Worm (Caenorhabditis elegans) whole organism, L4 larva: ENCODE measurements around the gene C17H11.4.

ENCODE experiments used
- F37D6.2 ChIP-seq: sonication (generic microtip); optimal IDR thresholded peaks from 2 replicates; lab custom pipeline; 2016; ENCODE audit warnings: mild to moderate bottlenecking, missing genetic modification characterization, missing compliant biosample characterization
- ama-1 ChIP-seq: fragments of 150-350 bp; optimal IDR thresholded peaks from 2 replicates; lab custom pipeline; 2014; ENCODE audit warnings: inconsistent platforms, mixed read lengths
- arid-1 ChIP-seq: fragments of 200-800 bp; sonication (Bioruptor generic); conservative IDR thresholded peaks from 2 replicates; pipeline ENCODE4 v1.3.6; 2022; ENCODE audit warnings: missing genetic modification reagents, missing genetic modification characterization, missing compliant biosample characterization
- attf-4 ChIP-seq: sonication (generic microtip); optimal IDR thresholded peaks from 3 replicates; lab custom pipeline; 2017; ENCODE audit warnings: missing biosample characterization, missing genetic modification characterization
- ceh-20 ChIP-seq: fragments of 200-800 bp; sonication (Bioruptor generic); IDR thresholded peaks from 2 replicates; pipeline ENCODE4 v1.3.6; 2022; ENCODE audit warnings: missing genetic modification reagents, missing genetic modification characterization, missing compliant biosample characterization
- ceh-62 ChIP-seq: sonication (generic microtip); optimal IDR thresholded peaks from 2 replicates; lab custom pipeline; 2017; ENCODE audit warnings: missing biosample characterization, missing genetic modification characterization
- ces-1 ChIP-seq: fragments of 150-350 bp; sonication (generic microtip); optimal IDR thresholded peaks from 4 replicates; lab custom pipeline; 2014; ENCODE audit warnings: missing biosample characterization, missing genetic modification reagents, missing genetic modification characterization
- cey-2 ChIP-seq: sonication (generic microtip); optimal IDR thresholded peaks from 3 replicates; lab custom pipeline; 2017; ENCODE audit warnings: missing genetic modification characterization, mild to moderate bottlenecking, missing compliant biosample characterization, antibody characterized with exemption, borderline replicate concordance; ENCODE audit not compliant: insufficient read depth
- ctbp-1 ChIP-seq: fragments of 200-800 bp; sonication (Bioruptor generic); IDR thresholded peaks from 2 replicates; pipeline ENCODE4 v1.3.6; 2022; ENCODE audit warnings: missing genetic modification reagents, missing genetic modification characterization, missing compliant biosample characterization
- daf-19 ChIP-seq: fragments of 200-800 bp; sonication (Bioruptor generic); conservative IDR thresholded peaks from 2 replicates; pipeline ENCODE4 v1.3.6; 2022; ENCODE audit warnings: missing genetic modification characterization, missing compliant biosample characterization
- duxl-1 ChIP-seq: sonication (generic microtip); optimal IDR thresholded peaks from 2 replicates; lab custom pipeline; 2016; ENCODE audit warnings: mild to moderate bottlenecking, missing genetic modification characterization, moderate library complexity, missing compliant biosample characterization; ENCODE audit not compliant: poor library complexity
- egl-27 ChIP-seq: sonication (generic microtip); optimal IDR thresholded peaks from 3 replicates; lab custom pipeline; 2017; ENCODE audit warnings: missing biosample characterization, missing genetic modification reagents, missing genetic modification characterization
- egl-43 ChIP-seq: fragments of 200-800 bp; sonication (Bioruptor generic); IDR thresholded peaks from 2 replicates; pipeline ENCODE4 v1.3.6; 2022; ENCODE audit warnings: missing genetic modification reagents, missing genetic modification characterization, missing compliant biosample characterization
- gei-8 ChIP-seq: fragments of 200-800 bp; sonication (Bioruptor generic); optimal IDR thresholded peaks from 2 replicates; lab custom pipeline; 2018; ENCODE audit warnings: mild to moderate bottlenecking, missing genetic modification characterization, missing compliant biosample characterization
- hlh-11 ChIP-seq: fragments of 200-800 bp; sonication (Bioruptor generic); optimal IDR thresholded peaks from 2 replicates; lab custom pipeline; 2018; ENCODE audit warnings: mild to moderate bottlenecking, missing genetic modification characterization, missing compliant biosample characterization
- hlh-30 ChIP-seq: sonication (generic microtip); optimal IDR thresholded peaks from 2 replicates; lab custom pipeline; 2017; ENCODE audit warnings: antibody characterized with exemption, mild to moderate bottlenecking, missing genetic modification characterization, missing compliant biosample characterization; ENCODE audit not compliant: insufficient read depth
- hmg-1.1 ChIP-seq: fragments of 200-800 bp; sonication (Bioruptor generic); IDR thresholded peaks from 2 replicates; pipeline ENCODE4 v1.3.6; 2022; ENCODE audit warnings: missing genetic modification reagents, missing genetic modification characterization, missing compliant biosample characterization
- lin-13 ChIP-seq: fragments of 150-350 bp; optimal IDR thresholded peaks from 2 replicates; lab custom pipeline; 2014; ENCODE audit warnings: missing biosample characterization, missing genetic modification reagents, missing genetic modification characterization
- lir-3 ChIP-seq: sonication (generic microtip); optimal IDR thresholded peaks from 2 replicates; lab custom pipeline; 2016; ENCODE audit warnings: mild to moderate bottlenecking, missing genetic modification characterization, missing compliant biosample characterization
- lsy-2 ChIP-seq, 2 experiments: fragments of 150-350 bp in 1 of 2; sonication (generic microtip) in 1 of 2; optimal IDR thresholded peaks; 2 replicates each; lab custom pipeline; 2014 to 2017; ENCODE audit warnings: missing biosample characterization in 2 of 2, missing genetic modification characterization in 2 of 2
- madf-5 ChIP-seq, 2 experiments: fragments of 200-800 bp; sonication (Bioruptor generic); IDR thresholded peaks; 2 replicates each; pipeline ENCODE4 v1.3.6; 2022; ENCODE audit warnings: missing compliant biosample characterization in 2 of 2, missing genetic modification characterization in 2 of 2
- madf-9 ChIP-seq: fragments of 200-800 bp; sonication (Bioruptor generic); conservative IDR thresholded peaks from 2 replicates; pipeline ENCODE4 v1.3.6; 2022; ENCODE audit warnings: missing genetic modification reagents, missing genetic modification characterization, missing compliant biosample characterization
- mdl-1 ChIP-seq, 2 experiments: fragments of 150-350 bp in 1 of 2; sonication (generic microtip) in 1 of 2; optimal IDR thresholded peaks; 2 replicates each; lab custom pipeline; 2014 to 2017; ENCODE audit warnings: missing biosample characterization in 2 of 2, missing genetic modification characterization in 2 of 2
- mdt-29 ChIP-seq: fragments of 200-800 bp; sonication (Bioruptor generic); IDR thresholded peaks from 2 replicates; pipeline ENCODE4 v1.3.6; 2022; ENCODE audit warnings: missing genetic modification reagents, missing genetic modification characterization, missing compliant biosample characterization
- mes-2 ChIP-seq: sonication (generic microtip); optimal IDR thresholded peaks from 2 replicates; lab custom pipeline; 2016; ENCODE audit warnings: missing genotype, mild to moderate bottlenecking, missing genetic modification characterization, missing compliant biosample characterization; ENCODE audit not compliant: poor library complexity, severe bottlenecking
- mxl-2 ChIP-seq: fragments of 200-800 bp; sonication (Bioruptor generic); conservative IDR thresholded peaks from 2 replicates; pipeline ENCODE4 v1.3.6; 2022; ENCODE audit warnings: missing genetic modification reagents, missing genetic modification characterization, missing compliant biosample characterization
- mxl-3 ChIP-seq: fragments of 200-800 bp; sonication (Bioruptor generic); optimal IDR thresholded peaks from 2 replicates; lab custom pipeline; 2018; ENCODE audit warnings: mild to moderate bottlenecking, missing genetic modification characterization, missing compliant biosample characterization
- nhr-102 ChIP-seq: sonication (generic microtip); optimal IDR thresholded peaks from 2 replicates; lab custom pipeline; 2016; ENCODE audit warnings: mild to moderate bottlenecking, missing genetic modification characterization, moderate library complexity, missing compliant biosample characterization
- nhr-111 ChIP-seq: fragments of 200-800 bp; sonication (Bioruptor generic); optimal IDR thresholded peaks from 2 replicates; lab custom pipeline; 2018; ENCODE audit warnings: mild to moderate bottlenecking, missing genetic modification characterization, missing compliant biosample characterization
- nhr-237 ChIP-seq: sonication (generic microtip); optimal IDR thresholded peaks from 2 replicates; lab custom pipeline; 2017; ENCODE audit warnings: missing biosample characterization, missing genetic modification characterization
- nhr-25 ChIP-seq: sonication (generic microtip); optimal IDR thresholded peaks from 2 replicates; lab custom pipeline; 2017; ENCODE audit warnings: missing genetic modification characterization, mild to moderate bottlenecking, missing compliant biosample characterization, antibody characterized with exemption, moderate library complexity, borderline replicate concordance; ENCODE audit not compliant: insufficient read depth
- nhr-28 ChIP-seq: fragments of 150-350 bp; optimal IDR thresholded peaks from 2 replicates; lab custom pipeline; 2014; ENCODE audit warnings: missing biosample characterization, missing genetic modification characterization
- nhr-41 ChIP-seq: fragments of 200-800 bp; sonication (Bioruptor generic); IDR thresholded peaks from 2 replicates; pipeline ENCODE4 v1.3.6; 2022; ENCODE audit warnings: missing genetic modification reagents, missing genetic modification characterization, missing compliant biosample characterization
- rbr-2 ChIP-seq: sonication (generic microtip); optimal IDR thresholded peaks from 2 replicates; lab custom pipeline; 2016; ENCODE audit warnings: missing genotype, missing genetic modification characterization, missing compliant biosample characterization
- sdz-12 ChIP-seq: fragments of 200-800 bp; sonication (Bioruptor generic); optimal IDR thresholded peaks from 2 replicates; lab custom pipeline; 2018; ENCODE audit warnings: mild to moderate bottlenecking, missing genetic modification characterization, missing compliant biosample characterization
- snpc-1.2 ChIP-seq: fragments of 200-800 bp; sonication (Bioruptor generic); IDR thresholded peaks from 2 replicates; pipeline ENCODE4 v1.3.6; 2022; ENCODE audit warnings: missing genetic modification reagents, missing genetic modification characterization, missing compliant biosample characterization
- spr-3 ChIP-seq: fragments of 200-800 bp; sonication (Bioruptor generic); optimal IDR thresholded peaks from 2 replicates; lab custom pipeline; 2018; ENCODE audit warnings: mild to moderate bottlenecking, missing genetic modification characterization, missing compliant biosample characterization
- unc-130 ChIP-seq: sonication (generic microtip); optimal IDR thresholded peaks from 2 replicates; lab custom pipeline; 2016; ENCODE audit warnings: missing genetic modification reagents, missing genetic modification characterization, missing compliant biosample characterization
- unc-62 ChIP-seq, 3 experiments: fragments of 150-350 bp in 1 of 3; sonication (generic microtip); optimal IDR thresholded peaks in 2 of 3; peaks in 1 of 3; 1 replicate in 1 of 3; 2 replicates in 2 of 3; lab custom pipeline; 2014 to 2017; ENCODE audit warnings: missing biosample characterization in 3 of 3, missing genetic modification characterization in 3 of 3, missing genetic modification reagents in 3 of 3, missing genotype in 1 of 3
- zfp-2 ChIP-seq: sonication (generic microtip); optimal IDR thresholded peaks from 2 replicates; lab custom pipeline; 2016; ENCODE audit warnings: mild to moderate bottlenecking, missing genetic modification characterization, missing compliant biosample characterization
- zip-2 ChIP-seq: fragments of 150-350 bp; optimal IDR thresholded peaks from 2 replicates; lab custom pipeline; 2014; ENCODE audit warnings: missing biosample characterization, missing genetic modification characterization
- ztf-11 ChIP-seq: fragments of 150-350 bp; optimal IDR thresholded peaks from 2 replicates; lab custom pipeline; 2014; ENCODE audit warnings: missing biosample characterization, missing genetic modification characterization

Gene C17H11.4

ce11 chrX:8163555-8163954 lies 17.9 kb downstream of the C17H11.4 start (continued):
- TF ChIP-seq zfp-2 (no peak), nhr-111 (GFP tag; lab: Kevin White, UChicago) (no peak), nhr-28 (tag; lab: Kevin White, UChicago) (no peak), unc-62 (GFP tag; optimal IDR thresholded peaks at IDR 0.05 in 1 of 2; lab: Kevin White, UChicago) (no peak), unc-62 (tag; optimal IDR thresholded peaks at IDR 0.05; lab: Kevin White, UChicago) (no peak), cey-2 (tag; lab: Kevin White, UChicago) (no peak), ces-1 (GFP tag; lab: Kevin White, UChicago) (no peak), ceh-62 (no peak), madf-5 (GFP tag; IDR thresholded peaks at IDR 0.05; lab: Robert Waterston, UW) (0 out of 4 replicates have a peak, but pooled peaks of 1 of the 2 experiments have one; percentile 55), ztf-11 (tag; lab: Kevin White, UChicago) (no peak), mdl-1 (tag; optimal IDR thresholded peaks at IDR 0.05; lab: Kevin White, UChicago) (peak in 1 of 2 experiments; percentile 43), F37D6.2 (peak; percentile 91), nhr-25 (tag; lab: Kevin White, UChicago) (no peak), hlh-30 (tag; lab: Kevin White, UChicago) (peak; percentile 45), lir-3 (peak; percentile 4), nhr-237 (tag; lab: Kevin White, UChicago) (no peak), madf-9 (peak; percentile 46; the same call in 1 of the 2 replicates), zip-2 (no peak), nhr-102 (tag; lab: Kevin White, UChicago) (no peak), unc-130 (no peak), attf-4 (tag; lab: Kevin White, UChicago) (no peak), snpc-1.2 (GFP tag; lab: Robert Waterston, UW) (no peak), spr-3 (no peak), sdz-12 (GFP tag; lab: Kevin White, UChicago) (no peak), egl-27 (tag; lab: Kevin White, UChicago) (no peak), arid-1 (GFP tag; lab: Robert Waterston, UW) (no peak), hlh-11 (tag; lab: Kevin White, UChicago) (peak; percentile 22), ama-1 (lab: Kevin White, UChicago) (no peak), mxl-2 (GFP tag; lab: Robert Waterston, UW) (no peak), daf-19 (no peak), mxl-3 (GFP tag; lab: Kevin White, UChicago) (no peak), egl-43 (GFP tag; lab: Robert Waterston, UW) (peak; percentile 87), ceh-20 (GFP tag; lab: Robert Waterston, UW) (peak; percentile 58; the same call in 1 of the 2 replicates), lsy-2 (tag; optimal IDR thresholded peaks at IDR 0.05; lab: Kevin White, UChicago) (peak in 1 of 2 experiments; percentile 15), ctbp-1 (GFP tag; lab: Robert Waterston, UW) (peak; percentile 74), gei-8 (no peak), duxl-1 (tag; lab: Kevin White, UChicago) (no peak), lin-13 (GFP tag; lab: Kevin White, UChicago) (no peak), rbr-2 (tag; lab: Kevin White, UChicago) (peak; percentile 82)
- TF ChIP-seq, all 104 proteins: peak for 29

- no peak for TF ChIP-seq nhr-41 (GFP tag; lab: Robert Waterston, UW)
- TF ChIP-seq mes-2 (tag; lab: Kevin White, UChicago): no peak
- peak in 1 of 2 experiments; percentile 98 for TF ChIP-seq unc-62 (GFP tag; optimal IDR thresholded peaks at IDR 0.05 in 1 of 2; lab: Kevin White, UChicago)
- no peak for TF ChIP-seq unc-62 (tag; optimal IDR thresholded peaks at IDR 0.05; lab: Kevin White, UChicago)
- no peak for TF ChIP-seq hmg-1.1
- TF ChIP-seq zfp-2: no peak
- no peak for TF ChIP-seq mdt-29 (GFP tag; lab: Robert Waterston, UW)
- TF ChIP-seq, all 104 proteins: peak for 1
Observed at ce11 chrX:8162793-8163192, 18.6 kb downstream of the C17H11.4 start, which contains the start of gene F22F1.3. Gene F22F1.3 (minus strand): TSS chrX:8163073.
